Worm (Caenorhabditis elegans) whole organism, L1 larva: ENCODE measurements around the gene cebp-1.

ENCODE experiments used
- alr-1 ChIP-seq: fragments of 200-800 bp; sonication (Bioruptor generic); optimal IDR thresholded peaks from 2 replicates; lab custom pipeline; 2018; ENCODE audit warnings: borderline replicate concordance, mild to moderate bottlenecking, missing genetic modification characterization, missing compliant biosample characterization
- dpl-1 ChIP-seq, 3 experiments: fragments of 150-350 bp in 2 of 3; sonication (generic microtip) in 1 of 3; optimal IDR thresholded peaks; 2 replicates each; lab custom pipeline; 2014 to 2017; ENCODE audit warnings: missing biosample characterization in 3 of 3, missing genetic modification characterization in 3 of 3, missing genetic modification reagents in 3 of 3
- fkh-10 ChIP-seq: sonication (generic microtip); optimal IDR thresholded peaks from 2 replicates; lab custom pipeline; 2017; ENCODE audit warnings: missing biosample characterization, missing genetic modification reagents, missing genetic modification characterization
- isw-1 ChIP-seq: fragments of 200-800 bp; sonication (Bioruptor generic); IDR thresholded peaks from 2 replicates; pipeline ENCODE4 v1.3.6; 2022; ENCODE audit warnings: missing genetic modification characterization, missing compliant biosample characterization
- lin-35 ChIP-seq, 2 experiments: fragments of 150-350 bp; optimal IDR thresholded peaks; 2 replicates each; lab custom pipeline; 2014; ENCODE audit warnings: missing biosample characterization in 2 of 2, missing genetic modification characterization in 2 of 2, missing genetic modification reagents in 2 of 2
- skn-1 ChIP-seq: fragments of 150-350 bp; optimal IDR thresholded peaks from 2 replicates; lab custom pipeline; 2014; ENCODE audit warnings: missing biosample characterization, missing genetic modification characterization
- snpc-4 ChIP-seq: fragments of 150-350 bp; optimal IDR thresholded peaks from 2 replicates; lab custom pipeline; 2014; ENCODE audit warnings: missing biosample characterization, missing genetic modification characterization
- unc-62 ChIP-seq: fragments of 150-350 bp; optimal IDR thresholded peaks from 2 replicates; lab custom pipeline; 2014; ENCODE audit warnings: missing biosample characterization, missing genetic modification reagents, missing genetic modification characterization
- zag-1 ChIP-seq: fragments of 150-350 bp; optimal IDR thresholded peaks from 2 replicates; lab custom pipeline; 2014; ENCODE audit warnings: missing biosample characterization, missing genetic modification characterization

DNA sequence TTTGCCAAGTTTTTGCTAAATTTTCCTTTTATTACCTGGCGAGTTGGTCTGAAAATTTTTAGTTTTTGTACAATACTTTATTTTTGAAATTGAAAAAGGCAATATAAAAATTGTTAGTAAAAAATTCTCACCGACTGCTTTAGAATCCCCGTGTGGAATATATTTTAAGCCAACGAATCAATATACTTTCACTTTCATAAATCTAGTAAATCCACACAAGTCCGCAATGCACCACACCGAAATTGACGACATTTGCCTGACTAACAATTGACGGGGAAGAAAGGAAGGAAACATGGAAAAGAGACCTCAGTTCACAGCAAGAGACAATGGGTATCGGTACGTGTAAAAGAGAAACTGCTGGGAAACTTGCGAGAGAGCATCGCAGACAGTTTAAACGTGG is 45.8 kb upstream of the cebp-1 start:
- TF ChIP-seq dpl-1 (GFP tag; optimal IDR thresholded peaks at IDR 0.05; lab: Kevin White, UChicago): no peak
- TF ChIP-seq fkh-10 (GFP tag; lab: Kevin White, UChicago): no peak
- TF ChIP-seq skn-1 (tag; lab: Kevin White, UChicago): no peak
- TF ChIP-seq unc-62: no peak
- no peak for TF ChIP-seq snpc-4 (tag; lab: Kevin White, UChicago)
- TF ChIP-seq isw-1: no peak
- no peak for TF ChIP-seq zag-1 (tag; lab: Kevin White, UChicago)
- no peak for TF ChIP-seq lin-35 (GFP tag; optimal IDR thresholded peaks at IDR 0.05; lab: Kevin White, UChicago)
- no peak for TF ChIP-seq alr-1 (tag; lab: Kevin White, UChicago)
